Fruit fly (Drosophila melanogaster) whole organism, adult: ENCODE measurements around the gene mRpS26.

Experiments
- CG11617 ChIP-seq: fragments of 200-800 bp; sonication (Bioruptor generic); optimal IDR thresholded peaks from 2 replicates; lab custom pipeline; 2017; ENCODE audit warnings: mild to moderate bottlenecking, missing biosample characterization, missing genetic modification reagents, missing genetic modification characterization
- CG12768 ChIP-seq: fragments of 200-800 bp; sonication (Bioruptor generic); optimal IDR thresholded peaks from 2 replicates; lab custom pipeline; 2017; ENCODE audit warnings: missing biosample characterization, missing genetic modification characterization, mild to moderate bottlenecking, moderate library complexity, missing genetic modification reagents
- CG14711 ChIP-seq: fragments of 200-800 bp; sonication (Bioruptor generic); optimal IDR thresholded peaks from 2 replicates; lab custom pipeline; 2018; ENCODE audit warnings: missing biosample characterization, mild to moderate bottlenecking, missing genetic modification characterization, moderate library complexity
- CG7101 ChIP-seq: fragments of 200-800 bp; sonication (Bioruptor generic); optimal IDR thresholded peaks from 2 replicates; lab custom pipeline; 2018; ENCODE audit warnings: missing biosample characterization, mild to moderate bottlenecking, missing genetic modification characterization, moderate library complexity
- Clk ChIP-seq: fragments of 200-800 bp; sonication (Bioruptor generic); optimal IDR thresholded peaks from 2 replicates; lab custom pipeline; 2017; ENCODE audit warnings: missing biosample characterization, missing genetic modification characterization
- Crg-1 ChIP-seq: fragments of 200-800 bp; sonication (Bioruptor generic); optimal IDR thresholded peaks from 2 replicates; lab custom pipeline; 2016; ENCODE audit warnings: missing biosample characterization, missing genetic modification characterization
- Hr96 ChIP-seq: fragments of 200-800 bp; sonication (Bioruptor generic); optimal IDR thresholded peaks from 2 replicates; lab custom pipeline; 2016; ENCODE audit warnings: missing biosample characterization, missing genetic modification characterization
- kay ChIP-seq: fragments of 200-800 bp; sonication (Bioruptor generic); peaks from one replicate; lab custom pipeline; 2016; ENCODE audit warnings: missing biosample characterization, missing genetic modification characterization, borderline replicate concordance
- ovo ChIP-seq: fragments of 200-800 bp; sonication (Bioruptor generic); optimal IDR thresholded peaks from 2 replicates; lab custom pipeline; 2016; ENCODE audit warnings: missing biosample characterization, missing genetic modification characterization
- pad ChIP-seq: fragments of 200-800 bp; sonication (Bioruptor generic); optimal IDR thresholded peaks from 3 replicates; lab custom pipeline; 2017; ENCODE audit warnings: missing biosample characterization, missing genetic modification characterization, mild to moderate bottlenecking, moderate library complexity, missing genetic modification reagents
- toe ChIP-seq: fragments of 200-800 bp; sonication (Bioruptor generic); optimal IDR thresholded peaks from 2 replicates; lab custom pipeline; 2016; ENCODE audit warnings: missing biosample characterization, missing genetic modification characterization

DNA sequence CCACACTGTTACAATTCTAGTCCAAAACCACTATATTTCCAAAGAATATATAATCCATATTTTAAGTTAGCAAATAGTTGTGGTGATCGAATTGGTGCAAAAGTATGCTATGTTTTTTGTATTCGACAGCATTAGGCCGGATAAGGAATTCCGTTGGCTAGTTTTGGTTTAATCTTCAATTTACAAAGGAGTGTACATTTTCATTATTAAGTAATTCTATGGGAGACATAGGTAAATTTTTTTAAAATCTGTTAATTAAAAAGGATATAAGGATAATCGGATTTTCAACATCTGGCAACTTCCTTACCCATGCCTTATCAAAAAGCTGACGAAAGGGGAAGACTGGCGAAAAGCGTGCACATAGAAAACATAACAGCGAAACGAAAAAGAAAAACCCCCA is 27.8 kb upstream of the mRpS26 start:
- no peak for TF ChIP-seq Crg-1 (GFP tag; lab: Kevin White, UChicago)
- no peak for TF ChIP-seq Hr96 (GFP tag; lab: Kevin White, UChicago)
- TF ChIP-seq CG14711 (tag; lab: Kevin White, UChicago) = no peak
- no peak for TF ChIP-seq pad (GFP tag; lab: Kevin White, UChicago)
- no peak for TF ChIP-seq kay
- no peak for TF ChIP-seq Clk (GFP tag; lab: Kevin White, UChicago)
- TF ChIP-seq toe (GFP tag; lab: Kevin White, UChicago) = no peak
- no peak for TF ChIP-seq CG11617 (GFP tag; lab: Kevin White, UChicago)
- no peak for TF ChIP-seq CG12768
- TF ChIP-seq CG7101 (tag; lab: Kevin White, UChicago) = no peak
- TF ChIP-seq ovo (GFP tag; lab: Kevin White, UChicago) = no peak
